Worm (Caenorhabditis elegans): ENCODE measurements around the gene C54F6.17.

The C54F6.17 gene

ce11 chrV:7532947-7533346 lies 5.7 kb downstream of the C54F6.17 start, which contains the start of gene C54F6.3:
TSS of gene C54F6.3 (plus strand) at chrV:7533247.
- TF ChIP-seq daf-12 (tag; optimal IDR thresholded peaks at IDR 0.05) (no peak), daf-19 (GFP tag; conservative IDR thresholded peaks at IDR 0.05) (no peak), F44E2.7 (GFP tag; IDR thresholded peaks at IDR 0.05) (no peak), dpl-1 (GFP tag; optimal IDR thresholded peaks at IDR 0.05) (no peak), T20F7.1 (GFP tag; optimal IDR thresholded peaks at IDR 0.05) (no peak), attf-4 (tag; optimal IDR thresholded peaks at IDR 0.05) (no peak), nhr-6 (tag; optimal IDR thresholded peaks at IDR 0.05) (no peak), zfp-3 (GFP tag; conservative IDR thresholded peaks at IDR 0.05) (no peak), ZK546.5 (tag; optimal IDR thresholded peaks at IDR 0.05) (no peak), cey-2 (tag; optimal IDR thresholded peaks at IDR 0.05; ENCODE audit: borderline replicate concordance, insufficient read depth) (no peak), zfp-2 (tag; optimal IDR thresholded peaks at IDR 0.05) (no peak), nhr-77 (tag; optimal IDR thresholded peaks at IDR 0.05) (no peak), lin-15B (tag; optimal IDR thresholded peaks at IDR 0.05) (no peak), ZK337.2 (GFP tag; IDR thresholded peaks at IDR 0.05) (no peak), mdt-29 (GFP tag; IDR thresholded peaks at IDR 0.05) (no peak), ama-1 (optimal IDR thresholded peaks at IDR 0.05) (no peak)

ce11 chrV:7538018-7538417 lies 10.8 kb downstream of the C54F6.17 start, which contains the start of gene C54F6.12:
TSS of gene C54F6.12 (minus strand) at chrV:7538118.
- TF ChIP-seq lsy-2 (tag; optimal IDR thresholded peaks at IDR 0.05) (no peak), Y75B8A.6 (GFP tag; IDR thresholded peaks at IDR 0.05) (no peak), nhr-111 (GFP tag; optimal IDR thresholded peaks at IDR 0.05) (no peak), snpc-1.2 (GFP tag; IDR thresholded peaks at IDR 0.05) (no peak), lin-15B (tag; optimal IDR thresholded peaks at IDR 0.05) (no peak), unc-130 (GFP tag; optimal IDR thresholded peaks at IDR 0.05) (no peak)

ce11 chrV:7539015-7539414 lies 11.8 kb downstream of the C54F6.17 start, which contains the start of gene srh-268:
TSS of gene srh-268 (plus strand) at chrV:7539315.
- no peak for TF ChIP-seq ceh-28 (tag; optimal IDR thresholded peaks at IDR 0.05)
- TF ChIP-seq nhr-6 (tag; optimal IDR thresholded peaks at IDR 0.05) = no peak
- no peak for TF ChIP-seq nhr-42 (GFP tag; IDR thresholded peaks at IDR 0.05)
- TF ChIP-seq daf-8 (GFP tag; IDR thresholded peaks at IDR 0.05) = no peak
- no peak for TF ChIP-seq lin-1 (GFP tag; IDR thresholded peaks at IDR 0.05)
- TF ChIP-seq lin-29 (GFP tag; IDR thresholded peaks at IDR 0.05) = no peak

ce11 chrV:7543728-7544127 lies 16.5 kb downstream of the C54F6.17 start:
- TF ChIP-seq nhr-28 (tag; optimal IDR thresholded peaks at IDR 0.05) (peak; percentile 10), lim-7 (GFP tag; IDR thresholded peaks at IDR 0.05) (no peak), unc-62 (GFP tag; optimal IDR thresholded peaks at IDR 0.05 in 1 of 2) (peak in 1 of 2 experiments; percentile 87), unc-62 (tag; optimal IDR thresholded peaks at IDR 0.05) (no peak), mdl-1 (tag; optimal IDR thresholded peaks at IDR 0.05) (peak in 1 of 2 experiments; percentile 8), nhr-76 (tag; optimal IDR thresholded peaks at IDR 0.05) (no peak), nhr-48 (tag; optimal IDR thresholded peaks at IDR 0.05) (peak; percentile 79)

ce11 chrV:7545187-7545586 lies 17.9 kb downstream of the C54F6.17 start, which contains the start of the genes C54F6.19 and nhx-3:
TSS of gene C54F6.19 (plus strand) at chrV:7545487.
TSS of gene nhx-3 (minus strand) at chrV:7545523.
- TF ChIP-seq pqm-1 (tag; optimal IDR thresholded peaks at IDR 0.05) (no peak), madf-5 (GFP tag; IDR thresholded peaks at IDR 0.05) (no peak), hlh-11 (tag; optimal IDR thresholded peaks at IDR 0.05) (no peak), egl-27 (tag; optimal IDR thresholded peaks at IDR 0.05) (no peak), lin-39 (tag; optimal IDR thresholded peaks at IDR 0.05) (no peak), Y48G9A.11 (GFP tag; IDR thresholded peaks at IDR 0.05) (no peak), unc-39 (tag; optimal IDR thresholded peaks at IDR 0.05) (no peak), lsy-2 (tag; optimal IDR thresholded peaks at IDR 0.05) (no peak), Y75B8A.6 (GFP tag; IDR thresholded peaks at IDR 0.05) (no peak), lin-15B (tag; optimal IDR thresholded peaks at IDR 0.05) (no peak), hlh-30 (tag; optimal IDR thresholded peaks at IDR 0.05; ENCODE audit: insufficient read depth) (no peak), F49E8.2 (tag; optimal IDR thresholded peaks at IDR 0.05; ENCODE audit: borderline replicate concordance) (no peak), aha-1 (tag) (no peak), lir-3 (tag; optimal IDR thresholded peaks at IDR 0.05) (no peak), zip-2 (tag; optimal IDR thresholded peaks at IDR 0.05) (no peak), F37D6.2 (tag; optimal IDR thresholded peaks at IDR 0.05) (no peak), ceh-32 (tag; optimal IDR thresholded peaks at IDR 0.05; ENCODE audit: poor library complexity) (no peak)

All from whole organism, L4 larva.